Worm (Caenorhabditis elegans) whole organism, L2 larva: Measurements from ENCODE around the gene cyp-25A2.

Experiments
- C34F6.9 ChIP-seq: fragments of 150-350 bp; optimal IDR thresholded peaks from 2 replicates; lab custom pipeline; 2014; ENCODE audit warnings: missing biosample characterization, missing genetic modification characterization
- F13H6.1 ChIP-seq: sonication (generic microtip); optimal IDR thresholded peaks from 2 replicates; lab custom pipeline; 2016; ENCODE audit warnings: missing genetic modification characterization, missing compliant biosample characterization
- Y55F3AM.14 ChIP-seq: fragments of 200-800 bp; sonication (Bioruptor generic); optimal IDR thresholded peaks from 2 replicates; lab custom pipeline; 2018; ENCODE audit warnings: mild to moderate bottlenecking, missing genetic modification characterization, missing compliant biosample characterization
- ZK546.5 ChIP-seq: sonication (generic microtip); optimal IDR thresholded peaks from 2 replicates; lab custom pipeline; 2017; ENCODE audit warnings: missing biosample characterization, missing genetic modification characterization
- ama-1 ChIP-seq: fragments of 150-350 bp; optimal IDR thresholded peaks from 2 replicates; lab custom pipeline; 2018; ENCODE audit warnings: inconsistent platforms
- blmp-1 ChIP-seq: sonication (generic microtip); optimal IDR thresholded peaks from 2 replicates; lab custom pipeline; 2017; ENCODE audit warnings: missing genetic modification characterization, mild to moderate bottlenecking, missing compliant biosample characterization, antibody characterized with exemption, moderate library complexity; ENCODE audit not compliant: insufficient read depth
- crh-2 ChIP-seq: sonication (generic microtip); optimal IDR thresholded peaks from 2 replicates; lab custom pipeline; 2017; ENCODE audit warnings: missing biosample characterization, missing genetic modification characterization
- dmd-4 ChIP-seq: sonication (generic microtip); optimal IDR thresholded peaks from 2 replicates; lab custom pipeline; 2017; ENCODE audit warnings: missing biosample characterization, missing genetic modification characterization
- elt-1 ChIP-seq: fragments of 150-350 bp; optimal IDR thresholded peaks from 2 replicates; lab custom pipeline; 2014; ENCODE audit warnings: missing biosample characterization, missing genetic modification characterization
- elt-3 ChIP-seq: sonication (generic microtip); optimal IDR thresholded peaks from 2 replicates; lab custom pipeline; 2017; ENCODE audit warnings: missing biosample characterization, missing genetic modification characterization
- fos-1 ChIP-seq: fragments of 150-350 bp; optimal IDR thresholded peaks from 2 replicates; lab custom pipeline; 2014; ENCODE audit warnings: missing biosample characterization, missing genetic modification characterization
- gmeb-1 ChIP-seq: fragments of 150-350 bp; optimal IDR thresholded peaks from 2 replicates; lab custom pipeline; 2014; ENCODE audit warnings: missing biosample characterization, missing genetic modification characterization
- lin-11 ChIP-seq: fragments of 150-350 bp; sonication (generic microtip); optimal IDR thresholded peaks from 2 replicates; lab custom pipeline; 2014; ENCODE audit warnings: missing biosample characterization, missing genetic modification characterization, inconsistent platforms, mixed read lengths
- lsy-2 ChIP-seq, 2 experiments: fragments of 150-350 bp in 1 of 2; sonication (generic microtip) in 1 of 2; optimal IDR thresholded peaks; 2 replicates each; lab custom pipeline; 2014 to 2017; ENCODE audit warnings: missing biosample characterization in 2 of 2, missing genetic modification characterization in 2 of 2
- mab-5 ChIP-seq: fragments of 150-350 bp; optimal IDR thresholded peaks from 2 replicates; lab custom pipeline; 2014; ENCODE audit warnings: missing biosample characterization, missing genetic modification characterization
- mdl-1 ChIP-seq, 2 experiments: fragments of 150-350 bp in 1 of 2; sonication (generic microtip) in 1 of 2; optimal IDR thresholded peaks; 2 replicates each; lab custom pipeline; 2017; ENCODE audit warnings: missing biosample characterization in 2 of 2, missing genetic modification characterization in 2 of 2
- nhr-10 ChIP-seq: sonication (generic microtip); optimal IDR thresholded peaks from 2 replicates; lab custom pipeline; 2017; ENCODE audit warnings: missing biosample characterization, missing genetic modification characterization
- nhr-11 ChIP-seq: fragments of 150-350 bp; optimal IDR thresholded peaks from 2 replicates; lab custom pipeline; 2014; ENCODE audit warnings: missing biosample characterization, missing genetic modification characterization
- nhr-12 ChIP-seq: fragments of 150-350 bp; optimal IDR thresholded peaks from 2 replicates; lab custom pipeline; 2014; ENCODE audit warnings: missing biosample characterization, missing genetic modification characterization
- nhr-129 ChIP-seq: fragments of 150-350 bp; optimal IDR thresholded peaks from 2 replicates; lab custom pipeline; 2014; ENCODE audit warnings: missing biosample characterization, missing genetic modification characterization
- nhr-21 ChIP-seq: fragments of 150-350 bp; optimal IDR thresholded peaks from 2 replicates; lab custom pipeline; 2014; ENCODE audit warnings: missing biosample characterization, missing genetic modification characterization
- nhr-237 ChIP-seq: fragments of 150-350 bp; optimal IDR thresholded peaks from 2 replicates; lab custom pipeline; 2014; ENCODE audit warnings: missing biosample characterization, missing genetic modification characterization
- nhr-25 ChIP-seq: fragments of 150-350 bp; sonication (generic microtip); optimal IDR thresholded peaks from 3 replicates; lab custom pipeline; 2014; ENCODE audit warnings: missing biosample characterization, missing genetic modification characterization
- nhr-77 ChIP-seq: fragments of 150-350 bp; optimal IDR thresholded peaks from 2 replicates; lab custom pipeline; 2014; ENCODE audit warnings: missing biosample characterization, missing genetic modification characterization
- peb-1 ChIP-seq: fragments of 150-350 bp; optimal IDR thresholded peaks from 2 replicates; lab custom pipeline; 2014; ENCODE audit warnings: missing biosample characterization, missing genetic modification characterization
- sem-4 ChIP-seq: fragments of 150-350 bp; optimal IDR thresholded peaks from 2 replicates; lab custom pipeline; 2014; ENCODE audit warnings: missing biosample characterization, missing genetic modification reagents, missing genetic modification characterization
- skn-1 ChIP-seq: sonication (generic microtip); optimal IDR thresholded peaks from 2 replicates; lab custom pipeline; 2017; ENCODE audit warnings: missing biosample characterization, missing genetic modification characterization
- sma-3 ChIP-seq: sonication (generic microtip); optimal IDR thresholded peaks from 2 replicates; lab custom pipeline; 2016; ENCODE audit warnings: missing genetic modification reagents, missing genetic modification characterization, missing compliant biosample characterization
- snpc-4 ChIP-seq: fragments of 150-350 bp; optimal IDR thresholded peaks from 2 replicates; lab custom pipeline; 2014; ENCODE audit warnings: missing biosample characterization, missing genetic modification characterization
- unc-39 ChIP-seq: fragments of 150-350 bp; optimal IDR thresholded peaks from 2 replicates; lab custom pipeline; 2014; ENCODE audit warnings: missing biosample characterization, missing genetic modification characterization
- unc-55 ChIP-seq: fragments of 150-350 bp; sonication (generic microtip); optimal IDR thresholded peaks from 3 replicates; lab custom pipeline; 2014; ENCODE audit warnings: missing biosample characterization, missing genetic modification reagents, missing genetic modification characterization
- zag-1 ChIP-seq: fragments of 150-350 bp; optimal IDR thresholded peaks from 2 replicates; lab custom pipeline; 2014; ENCODE audit warnings: missing biosample characterization, missing genetic modification characterization
- ztf-11 ChIP-seq: sonication (generic microtip); optimal IDR thresholded peaks from 2 replicates; lab custom pipeline; 2017; ENCODE audit warnings: missing biosample characterization, missing genetic modification characterization
- ztf-4 ChIP-seq: fragments of 150-350 bp; optimal IDR thresholded peaks from 2 replicates; lab custom pipeline; 2014; ENCODE audit warnings: missing biosample characterization, missing genetic modification characterization

The cyp-25A2 gene

DNA sequence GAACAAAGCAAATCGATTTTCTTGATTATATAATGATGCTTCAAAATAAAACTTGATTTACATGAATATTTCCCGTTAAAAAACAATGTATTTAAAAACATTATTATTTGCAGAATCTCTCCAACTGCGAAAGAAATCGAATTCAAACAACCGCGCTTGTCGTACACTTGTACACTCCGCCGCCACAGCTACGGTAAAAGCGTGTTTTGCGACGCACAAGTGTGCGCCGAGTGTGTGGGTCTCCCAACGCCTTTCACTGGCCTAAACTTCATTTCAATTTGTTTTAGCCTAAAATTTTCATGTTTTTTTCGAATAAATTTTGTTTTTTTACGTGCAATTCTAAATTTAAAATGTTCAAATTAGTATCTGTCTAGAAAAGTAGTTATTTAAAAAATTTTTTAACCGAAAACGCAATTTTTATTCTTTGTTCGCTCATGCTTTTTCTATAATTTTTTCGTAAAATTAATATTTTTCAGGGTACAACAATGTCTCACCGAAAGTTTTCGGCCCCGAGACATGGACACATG, 32.4 kb downstream of the cyp-25A2 start, which contains the start of gene rpl-3 (continued):
- TF ChIP-seq sma-3 (GFP tag; lab: Kevin White, UChicago) (peak; percentile 100), elt-1 (tag; lab: Kevin White, UChicago) (peak; percentile 83), lin-11 (peak; percentile 100), ama-1 (peak; percentile 94), mdl-1 (tag; optimal IDR thresholded peaks at IDR 0.05; lab: Kevin White, UChicago) (peak; percentile 92 to 98), crh-2 (tag; lab: Kevin White, UChicago) (peak; percentile 100), nhr-25 (tag; lab: Kevin White, UChicago) (peak; percentile 100), peb-1 (no peak), ztf-11 (tag; lab: Kevin White, UChicago) (peak; percentile 86), nhr-21 (tag; lab: Kevin White, UChicago) (peak; percentile 100), F13H6.1 (peak; percentile 100), sem-4 (tag; lab: Kevin White, UChicago) (peak; percentile 100), fos-1 (tag; lab: Kevin White, UChicago) (peak; percentile 100), mab-5 (tag; lab: Kevin White, UChicago) (peak; percentile 99), nhr-10 (tag; lab: Kevin White, UChicago) (peak; percentile 100)

DNA sequence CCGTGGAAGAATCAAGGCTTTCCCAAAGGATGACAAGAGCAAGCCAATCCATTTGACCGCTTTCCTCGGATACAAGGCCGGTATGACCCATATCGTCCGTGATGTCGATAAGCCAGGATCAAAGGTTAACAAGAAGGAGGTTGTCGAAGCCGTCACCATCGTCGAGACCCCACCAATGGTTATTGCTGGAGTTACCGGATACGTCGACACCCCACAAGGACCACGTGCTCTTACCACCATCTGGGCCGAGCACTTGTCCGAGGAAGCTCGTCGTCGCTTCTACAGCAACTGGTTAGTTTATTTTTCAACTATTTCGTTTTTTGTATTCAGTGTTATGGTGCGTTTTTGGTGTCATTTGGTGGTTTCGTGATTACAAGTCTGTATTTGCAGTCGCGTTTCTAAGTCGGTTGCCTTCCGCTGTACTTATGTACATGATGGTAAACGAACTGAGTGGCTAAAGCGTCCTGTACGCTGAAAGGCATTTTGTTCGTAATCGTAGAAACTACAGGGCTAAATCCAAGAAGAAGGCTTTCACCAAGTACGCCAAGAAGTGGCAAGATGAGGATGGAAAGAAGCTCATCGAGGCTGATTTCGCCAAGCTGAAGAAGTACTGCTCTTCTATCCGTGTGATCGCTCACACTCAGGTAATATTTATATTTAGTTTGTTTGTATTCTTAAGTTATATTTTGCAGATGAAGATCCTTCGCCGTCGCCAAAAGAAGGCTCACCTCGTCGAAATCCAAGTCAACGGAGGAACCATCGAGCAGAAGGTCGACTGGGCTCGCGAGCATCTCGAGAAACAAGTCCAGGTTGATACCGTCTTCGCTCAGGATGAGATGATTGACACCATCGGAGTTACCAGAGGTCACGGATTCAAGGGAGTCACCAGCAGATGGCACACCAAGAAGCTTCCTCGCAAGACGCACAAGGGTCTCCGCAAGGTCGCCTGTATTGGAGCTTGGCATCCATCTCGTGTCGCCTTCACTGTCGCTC, 33.2 kb downstream of the cyp-25A2 start:
- TF ChIP-seq zag-1 (tag; lab: Kevin White, UChicago) (no peak), ztf-11 (tag; lab: Kevin White, UChicago) (no peak), ZK546.5 (tag; lab: Kevin White, UChicago) (no peak), nhr-129 (tag; lab: Kevin White, UChicago) (no peak), nhr-12 (no peak), unc-55 (GFP tag; lab: Kevin White, UChicago) (no peak), lin-11 (no peak), C34F6.9 (tag; lab: Kevin White, UChicago) (no peak), dmd-4 (no peak), elt-3 (tag; lab: Kevin White, UChicago) (no peak)
- TF ChIP-seq, all 48 proteins: peak for 0

- TF ChIP-seq gmeb-1 (tag; lab: Kevin White, UChicago) (peak; percentile 33), ztf-4 (tag; lab: Kevin White, UChicago) (peak; percentile 25), nhr-77 (tag; lab: Kevin White, UChicago) (no peak), ama-1 (peak; percentile 19), mdl-1 (tag; optimal IDR thresholded peaks at IDR 0.05; lab: Kevin White, UChicago) (no peak), fos-1 (tag; lab: Kevin White, UChicago) (peak; percentile 36), crh-2 (tag; lab: Kevin White, UChicago) (peak; percentile 12), nhr-21 (tag; lab: Kevin White, UChicago) (peak; percentile 68), sma-3 (GFP tag; lab: Kevin White, UChicago) (peak; percentile 17), snpc-4 (tag; lab: Kevin White, UChicago) (no peak), Y55F3AM.14 (peak; percentile 37), nhr-25 (tag; lab: Kevin White, UChicago) (peak; percentile 48)
Measured at ce11 chrIII:3869292-3869781, 34.3 kb downstream of the cyp-25A2 start.

DNA sequence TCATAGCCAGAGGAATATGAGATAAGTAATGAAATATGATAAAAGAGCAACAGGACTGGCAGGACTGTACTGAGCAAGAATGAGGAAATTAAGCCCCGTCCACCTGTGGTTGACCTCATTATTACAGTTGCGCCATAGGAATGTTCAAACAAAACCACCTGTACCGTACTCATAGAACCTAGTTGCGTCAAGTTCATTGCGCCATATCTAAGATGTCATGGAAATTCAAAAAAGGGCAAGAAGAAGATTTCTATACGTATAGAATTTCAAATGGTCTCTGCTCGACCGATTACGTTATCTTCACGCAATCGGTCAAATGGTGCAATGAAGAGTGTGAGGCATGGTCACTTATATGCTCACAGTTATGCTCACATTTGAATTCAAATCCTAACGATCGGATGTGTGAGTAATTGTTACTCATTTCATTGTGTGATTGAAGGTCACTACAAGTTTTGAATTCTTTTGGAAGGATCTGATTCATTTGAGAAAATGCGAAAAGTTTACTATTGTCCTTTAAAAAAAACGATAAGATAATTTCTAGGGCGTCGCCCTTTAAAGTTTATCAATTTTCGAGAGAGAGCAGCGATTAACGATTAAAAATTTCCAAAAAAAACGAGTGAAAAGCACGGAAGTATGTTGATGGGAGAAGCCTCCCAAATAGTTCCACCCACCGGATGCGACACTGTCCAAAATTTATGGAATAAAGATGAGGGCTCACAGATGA, 36.9 kb downstream of the cyp-25A2 start:
- TF ChIP-seq nhr-11 (tag; lab: Kevin White, UChicago) (no peak), Y55F3AM.14 (no peak), ZK546.5 (tag; lab: Kevin White, UChicago) (no peak), lin-11 (no peak), nhr-237 (no peak), mab-5 (tag; lab: Kevin White, UChicago) (no peak), blmp-1 (tag; lab: Kevin White, UChicago) (no peak), nhr-25 (tag; lab: Kevin White, UChicago) (peak; percentile 28), fos-1 (tag; lab: Kevin White, UChicago) (peak; percentile 55), unc-55 (GFP tag; lab: Kevin White, UChicago) (no peak), unc-39 (tag; lab: Kevin White, UChicago) (no peak), dmd-4 (no peak), sem-4 (tag; lab: Kevin White, UChicago) (no peak), lsy-2 (tag; optimal IDR thresholded peaks at IDR 0.05; lab: Kevin White, UChicago) (no peak), skn-1 (tag; lab: Kevin White, UChicago) (no peak)
